Fruit fly (Drosophila melanogaster) whole organism, embryonic: ENCODE measurements around the gene CAH3.

Experiments
- Atf3 ChIP-seq: fragments of 200-800 bp; sonication (Bioruptor generic); optimal IDR thresholded peaks from 3 replicates; lab custom pipeline; 2016; ENCODE audit warnings: missing biosample characterization, missing genetic modification characterization
- Bteb2 ChIP-seq: fragments of 200-800 bp; sonication (Bioruptor generic); optimal IDR thresholded peaks from 2 replicates; lab custom pipeline; 2016; ENCODE audit warnings: missing biosample characterization, missing genetic modification characterization
- CG10267 ChIP-seq: fragments of 200-800 bp; sonication (Bioruptor generic); optimal IDR thresholded peaks from 2 replicates; lab custom pipeline; 2018; ENCODE audit warnings: missing biosample characterization, mild to moderate bottlenecking, missing genetic modification characterization, moderate library complexity
- CG11723 ChIP-seq: fragments of 200-800 bp; sonication (Bioruptor generic); optimal IDR thresholded peaks from 2 replicates; lab custom pipeline; 2017; ENCODE audit warnings: missing biosample characterization, mild to moderate bottlenecking, missing genetic modification characterization
- CG12104 ChIP-seq: fragments of 200-800 bp; sonication (Bioruptor generic); optimal IDR thresholded peaks from 3 replicates; lab custom pipeline; 2016; ENCODE audit warnings: missing biosample characterization, missing genetic modification characterization
- CG12659 ChIP-seq: fragments of 200-800 bp; sonication (Bioruptor generic); optimal IDR thresholded peaks from 3 replicates; lab custom pipeline; 2017; ENCODE audit warnings: mild to moderate bottlenecking, missing biosample characterization, missing genetic modification reagents, missing genetic modification characterization
- CG13424 ChIP-seq: fragments of 200-800 bp; sonication (Bioruptor generic); optimal IDR thresholded peaks from 2 replicates; lab custom pipeline; 2019; ENCODE audit warnings: missing biosample characterization, mild to moderate bottlenecking, missing genetic modification characterization, moderate library complexity
- CG17361 ChIP-seq: fragments of 200-800 bp; sonication (Bioruptor generic); IDR thresholded peaks from 3 replicates; pipeline ENCODE4 v1.3.6; 2022; ENCODE audit warnings: missing biosample characterization, missing genetic modification characterization
- CG2116 ChIP-seq: fragments of 200-800 bp; sonication (Bioruptor generic); optimal IDR thresholded peaks from 3 replicates; lab custom pipeline; 2018; ENCODE audit warnings: missing biosample characterization, mild to moderate bottlenecking, missing genetic modification characterization
- CG2678 ChIP-seq: fragments of 200-800 bp; sonication (Bioruptor generic); optimal IDR thresholded peaks from 3 replicates; lab custom pipeline; 2019; ENCODE audit warnings: missing biosample characterization, mild to moderate bottlenecking, missing genetic modification characterization, moderate library complexity
- CG32532 ChIP-seq: fragments of 200-800 bp; sonication (Bioruptor generic); IDR thresholded peaks from 2 replicates; pipeline ENCODE4 v1.3.6; 2022; ENCODE audit warnings: missing biosample characterization, missing genetic modification characterization
- CG34376 ChIP-seq: fragments of 200-800 bp; sonication (Bioruptor generic); optimal IDR thresholded peaks from 2 replicates; lab custom pipeline; 2018; ENCODE audit warnings: missing biosample characterization, mild to moderate bottlenecking, missing genetic modification characterization
- CG3995 ChIP-seq: fragments of 200-800 bp; sonication (Bioruptor generic); optimal IDR thresholded peaks from 3 replicates; lab custom pipeline; 2016; ENCODE audit warnings: missing biosample characterization, missing genetic modification characterization
- CG4404 ChIP-seq: fragments of 200-800 bp; sonication (Bioruptor generic); IDR thresholded peaks from 2 replicates; pipeline ENCODE4 v1.3.6; 2022; ENCODE audit warnings: missing biosample characterization, missing genetic modification characterization
- CG5180 ChIP-seq: fragments of 200-800 bp; sonication (Bioruptor generic); optimal IDR thresholded peaks from 3 replicates; lab custom pipeline; 2017; ENCODE audit warnings: missing biosample characterization, missing genetic modification characterization, mild to moderate bottlenecking, moderate library complexity, missing genetic modification reagents
- CG9609 ChIP-seq: fragments of 200-800 bp; sonication (Bioruptor generic); optimal IDR thresholded peaks from 3 replicates; lab custom pipeline; 2016; ENCODE audit warnings: missing biosample characterization, missing genetic modification characterization
- Dp ChIP-seq: fragments of 200-800 bp; sonication (Bioruptor generic); optimal IDR thresholded peaks from 2 replicates; lab custom pipeline; 2018; ENCODE audit warnings: missing biosample characterization, mild to moderate bottlenecking, missing genetic modification characterization, moderate library complexity
- H15 ChIP-seq: fragments of 200-800 bp; sonication (Bioruptor generic); IDR thresholded peaks from 3 replicates; pipeline ENCODE4 v1.3.6; 2022; ENCODE audit warnings: missing biosample characterization, missing genetic modification characterization
- Hand ChIP-seq: fragments of 200-800 bp; sonication (Bioruptor generic); optimal IDR thresholded peaks from 2 replicates; lab custom pipeline; 2017; ENCODE audit warnings: mild to moderate bottlenecking, missing biosample characterization, missing genetic modification reagents, missing genetic modification characterization
- Hmr ChIP-seq: fragments of 200-800 bp; sonication (Bioruptor generic); optimal IDR thresholded peaks from 3 replicates; lab custom pipeline; 2017; ENCODE audit warnings: mild to moderate bottlenecking, missing biosample characterization, missing genetic modification reagents, missing genetic modification characterization
- MTF-1 ChIP-seq: fragments of 200-800 bp; sonication (Bioruptor generic); optimal IDR thresholded peaks from 2 replicates; lab custom pipeline; 2018; ENCODE audit warnings: missing biosample characterization, mild to moderate bottlenecking, missing genetic modification characterization, borderline replicate concordance
- Med ChIP-seq: fragments of 200-800 bp; sonication (Bioruptor generic); peaks from one replicate; lab custom pipeline; 2016; ENCODE audit warnings: missing biosample characterization, missing genetic modification characterization, mild to moderate bottlenecking, inconsistent platforms, moderate library complexity
- NK7.1 ChIP-seq: fragments of 200-800 bp; sonication (Bioruptor generic); optimal IDR thresholded peaks from 3 replicates; lab custom pipeline; 2016; ENCODE audit warnings: missing biosample characterization, missing genetic modification characterization
- Nf-YB ChIP-seq: fragments of 200-800 bp; sonication (Bioruptor generic); optimal IDR thresholded peaks from 3 replicates; lab custom pipeline; 2019; ENCODE audit warnings: missing biosample characterization, mild to moderate bottlenecking, missing genetic modification characterization, moderate library complexity
- Side ChIP-seq: fragments of 200-800 bp; sonication (Bioruptor generic); optimal IDR thresholded peaks from 2 replicates; lab custom pipeline; 2016; ENCODE audit warnings: missing biosample characterization, missing genetic modification characterization
- Sox100B ChIP-seq: fragments of 200-800 bp; sonication (Bioruptor generic); optimal IDR thresholded peaks from 3 replicates; lab custom pipeline; 2018; ENCODE audit warnings: missing biosample characterization, mild to moderate bottlenecking, missing genetic modification characterization
- Tbp ChIP-seq: fragments of >200 bp; optimal IDR thresholded peaks from 2 replicates; lab custom pipeline; 2018; ENCODE audit warnings: missing biosample characterization, missing genetic modification characterization
- aop ChIP-seq: fragments of 200-800 bp; sonication (Bioruptor generic); IDR thresholded peaks from 2 replicates; pipeline ENCODE4 v1.3.6; 2022; ENCODE audit warnings: missing biosample characterization, missing genetic modification characterization
- ase ChIP-seq: fragments of 200-800 bp; sonication (Bioruptor generic); IDR thresholded peaks from 3 replicates; pipeline ENCODE4 v1.3.6; 2022; ENCODE audit warnings: missing biosample characterization, missing genetic modification characterization
- caup ChIP-seq: fragments of 200-800 bp; sonication (Bioruptor generic); optimal IDR thresholded peaks from 3 replicates; lab custom pipeline; 2017; ENCODE audit warnings: missing biosample characterization, mild to moderate bottlenecking, missing genetic modification characterization, moderate library complexity; ENCODE audit not compliant: severe bottlenecking
- chm ChIP-seq: fragments of 200-800 bp; sonication (Bioruptor generic); IDR thresholded peaks from 2 replicates; pipeline ENCODE4 v1.3.6; 2022; ENCODE audit warnings: missing biosample characterization, missing genetic modification characterization
- chn ChIP-seq: fragments of 200-800 bp; sonication (Bioruptor generic); optimal IDR thresholded peaks from 2 replicates; lab custom pipeline; 2016; ENCODE audit warnings: missing biosample characterization, missing genetic modification characterization
- esg ChIP-seq: fragments of 200-800 bp; sonication (Bioruptor generic); conservative IDR thresholded peaks from 2 replicates; pipeline ENCODE4 v1.3.6; 2022; ENCODE audit warnings: missing biosample characterization, missing genetic modification characterization
- lola ChIP-seq, 3 experiments: fragments of >200 bp in 2 of 3; fragments of 200-800 bp in 1 of 3; sonication (Bioruptor generic) in 1 of 3; optimal IDR thresholded peaks; 2 replicates each; lab custom pipeline; 2017 to 2019; ENCODE audit warnings: missing biosample characterization in 3 of 3, missing genetic modification characterization in 3 of 3, mild to moderate bottlenecking in 1 of 3, moderate library complexity in 1 of 3
- mam ChIP-seq: fragments of 200-800 bp; sonication (Bioruptor generic); optimal IDR thresholded peaks from 3 replicates; lab custom pipeline; 2016; ENCODE audit warnings: missing biosample characterization, missing genetic modification characterization
- prd ChIP-seq, 3 experiments: fragments of >200 bp in 2 of 3; fragments of 200-800 bp in 1 of 3; sonication (Bioruptor generic) in 1 of 3; optimal IDR thresholded peaks in 2 of 3; IDR thresholded peaks in 1 of 3; 2 replicates in 2 of 3; 3 replicates in 1 of 3; pipeline versions ENCODE4 v1.3.6 to Lab custom; 2017 to 2022; ENCODE audit warnings: missing biosample characterization in 1 of 3, missing genetic modification characterization in 1 of 3
- run ChIP-seq: fragments of 200-800 bp; sonication (Bioruptor generic); optimal IDR thresholded peaks from 3 replicates; lab custom pipeline; 2018; ENCODE audit warnings: missing biosample characterization, mild to moderate bottlenecking, missing genetic modification characterization
- sens ChIP-seq: fragments of 200-800 bp; sonication (Bioruptor generic); peaks from one replicate; lab custom pipeline; 2016; ENCODE audit warnings: missing biosample characterization, missing genetic modification characterization
- tin ChIP-seq: fragments of 200-800 bp; sonication (Bioruptor generic); optimal IDR thresholded peaks from 3 replicates; lab custom pipeline; 2016; ENCODE audit warnings: missing biosample characterization, missing genetic modification characterization

CAH3 gene

dm6 chrX:8709234-8709843, 28.3 kb downstream of the CAH3 start, which contains the start of gene Hexo2 (continued):
- TF ChIP-seq Tbp (GFP tag; lab: Kevin White, UChicago): no peak
- peak; percentile 81 for TF ChIP-seq caup (GFP tag; lab: Kevin White, UChicago)
- peak; percentile 79 for TF ChIP-seq CG11723 (GFP tag; lab: Kevin White, UChicago)
- peak; percentile 96 for TF ChIP-seq ase
- no peak for TF ChIP-seq Dp (GFP tag; lab: Kevin White, UChicago)
- peak; percentile 35 for TF ChIP-seq Hand (GFP tag; lab: Kevin White, UChicago)
- TF ChIP-seq tin (GFP tag; lab: Kevin White, UChicago): peak; percentile 95
- peak; percentile 95 for TF ChIP-seq Atf3 (GFP tag; lab: Kevin White, UChicago)
- peak; percentile 91 for TF ChIP-seq CG2678 (tag; lab: Kevin White, UChicago)
- peak; percentile 84 for TF ChIP-seq CG12104 (GFP tag; lab: Kevin White, UChicago)
- TF ChIP-seq H15 (GFP tag; lab: Robert Waterston, UW): peak; percentile 97
- peak; percentile 87 for TF ChIP-seq MTF-1 (GFP tag; lab: Kevin White, UChicago)
- TF ChIP-seq CG32532 (GFP tag; lab: Robert Waterston, UW): peak; percentile 84
- peak; percentile 91 for TF ChIP-seq CG17361 (GFP tag; lab: Robert Waterston, UW)
- TF ChIP-seq CG12659 (GFP tag; lab: Kevin White, UChicago): peak; percentile 89
- TF ChIP-seq Bteb2 (GFP tag; lab: Kevin White, UChicago): peak; percentile 66
- no peak for TF ChIP-seq prd (optimal IDR thresholded peaks at IDR 0.05; lab: Kevin White, UChicago)
- TF ChIP-seq prd (GFP tag; IDR thresholded peaks at IDR 0.05; lab: Robert Waterston, UW): peak; percentile 97
- TF ChIP-seq CG4404 (GFP tag; lab: Robert Waterston, UW): peak; percentile 83
- TF ChIP-seq esg (GFP tag; lab: Robert Waterston, UW): peak; percentile 90
- TF ChIP-seq CG13424 (tag; lab: Kevin White, UChicago): peak; percentile 91
- TF ChIP-seq CG2116 (GFP tag; lab: Kevin White, UChicago): peak; percentile 37
- TF ChIP-seq CG3995: peak; percentile 34
- TF ChIP-seq Sox100B: peak; percentile 89
- peak; percentile 77 for TF ChIP-seq NK7.1 (GFP tag; lab: Kevin White, UChicago)
- peak; percentile 94 for TF ChIP-seq chn (GFP tag; lab: Kevin White, UChicago)
- TF ChIP-seq CG5180 (GFP tag; lab: Kevin White, UChicago): peak; percentile 84
- TF ChIP-seq chm: peak; percentile 97
- TF ChIP-seq mam (GFP tag; lab: Kevin White, UChicago): peak; percentile 88
- TF ChIP-seq CG34376 (GFP tag; lab: Kevin White, UChicago): peak; percentile 40
- TF ChIP-seq aop (GFP tag; lab: Robert Waterston, UW): peak; percentile 94
- peak; percentile 76 for TF ChIP-seq Hmr
- peak; percentile 99 for TF ChIP-seq sens (GFP tag; lab: Kevin White, UChicago)
- TF ChIP-seq run: peak; percentile 80
- TF ChIP-seq CG10267 (tag; lab: Kevin White, UChicago): peak; percentile 81
- TF ChIP-seq Med (GFP tag; lab: Kevin White, UChicago): peak; percentile 99
- peak; percentile 91 for TF ChIP-seq CG9609 (GFP tag; lab: Kevin White, UChicago)
- TF ChIP-seq Side (GFP tag; lab: Kevin White, UChicago): peak; percentile 92
- peak; percentile 67 for TF ChIP-seq Nf-YB (GFP tag; lab: Kevin White, UChicago)
- peak in 1 of 3 experiments; percentile 79 for TF ChIP-seq lola (GFP tag; optimal IDR thresholded peaks at IDR 0.05; lab: Kevin White, UChicago)
